Worm (Caenorhabditis elegans) whole organism, L4 larva: ENCODE results near the gene B0294.1.
A peak's percentile ranks its signal among the peaks of the same experiment; 100 is the strongest.

Experiments
- F10B5.3 ChIP-seq: sonication (generic microtip); optimal IDR thresholded peaks from 2 replicates; lab custom pipeline; 2016; ENCODE audit warnings: mild to moderate bottlenecking, missing genetic modification characterization, missing compliant biosample characterization
- F26F4.8 ChIP-seq: fragments of 200-800 bp; sonication (Bioruptor generic); conservative IDR thresholded peaks from 2 replicates; pipeline ENCODE4 v1.3.6; 2022; ENCODE audit warnings: missing genetic modification characterization, missing compliant biosample characterization
- F37D6.2 ChIP-seq: sonication (generic microtip); optimal IDR thresholded peaks from 2 replicates; lab custom pipeline; 2016; ENCODE audit warnings: mild to moderate bottlenecking, missing genetic modification characterization, missing compliant biosample characterization
- F44E2.7 ChIP-seq: fragments of 200-800 bp; sonication (Bioruptor generic); IDR thresholded peaks from 2 replicates; pipeline ENCODE4 v2.1.2; 2022; ENCODE audit warnings: missing genetic modification characterization, missing compliant biosample characterization
- T20F7.1 ChIP-seq: fragments of 200-800 bp; sonication (Bioruptor generic); optimal IDR thresholded peaks from 2 replicates; lab custom pipeline; 2018; ENCODE audit warnings: mild to moderate bottlenecking, missing genetic modification characterization, missing compliant biosample characterization
- T26A8.4 ChIP-seq: fragments of 200-800 bp; sonication (Bioruptor generic); IDR thresholded peaks from 2 replicates; pipeline ENCODE4 v1.3.6; 2022; ENCODE audit warnings: missing genetic modification characterization, missing compliant biosample characterization
- Y5F2A.4 ChIP-seq: fragments of 200-800 bp; sonication (Bioruptor generic); optimal IDR thresholded peaks from 2 replicates; lab custom pipeline; 2018; ENCODE audit warnings: mild to moderate bottlenecking, missing genetic modification characterization, missing compliant biosample characterization
- ZK546.5 ChIP-seq, 2 experiments: sonication (generic microtip); optimal IDR thresholded peaks; 2 replicates each; lab custom pipeline; 2017; ENCODE audit warnings: missing biosample characterization in 2 of 2, missing genetic modification characterization in 2 of 2
- aha-1 ChIP-seq: fragments of 150-350 bp; peaks from one replicate; lab custom pipeline; 2014; ENCODE audit warnings: missing biosample characterization, missing genetic modification characterization
- ceh-82 ChIP-seq: sonication (generic microtip); optimal IDR thresholded peaks from 2 replicates; lab custom pipeline; 2017; ENCODE audit warnings: missing biosample characterization, missing genetic modification characterization
- daf-16 ChIP-seq, 3 experiments: sonication (generic microtip); optimal IDR thresholded peaks; 2 replicates each; lab custom pipeline; 2016 to 2017; ENCODE audit warnings: missing genetic modification characterization in 3 of 3, missing genetic modification reagents in 3 of 3, mild to moderate bottlenecking in 2 of 3, missing compliant biosample characterization in 2 of 3, missing biosample characterization in 1 of 3, moderate library complexity in 1 of 3
- dmd-6 ChIP-seq: fragments of 200-800 bp; sonication (Bioruptor generic); IDR thresholded peaks from 2 replicates; pipeline ENCODE4 v1.3.6; 2022; ENCODE audit warnings: missing genetic modification reagents, missing genetic modification characterization, missing compliant biosample characterization
- dmd-9 ChIP-seq: fragments of 200-800 bp; sonication (Bioruptor generic); IDR thresholded peaks from 2 replicates; pipeline ENCODE4 v1.3.6; 2022; ENCODE audit warnings: missing genetic modification reagents, missing genetic modification characterization, missing compliant biosample characterization
- duxl-1 ChIP-seq: sonication (generic microtip); optimal IDR thresholded peaks from 2 replicates; lab custom pipeline; 2016; ENCODE audit warnings: mild to moderate bottlenecking, missing genetic modification characterization, moderate library complexity, missing compliant biosample characterization; ENCODE audit not compliant: poor library complexity
- egl-27 ChIP-seq: sonication (generic microtip); optimal IDR thresholded peaks from 3 replicates; lab custom pipeline; 2017; ENCODE audit warnings: missing biosample characterization, missing genetic modification reagents, missing genetic modification characterization
- hif-1 ChIP-seq, 2 experiments: sonication (generic microtip); optimal IDR thresholded peaks; 2 replicates each; lab custom pipeline; 2016 to 2017; ENCODE audit warnings: missing compliant biosample characterization in 2 of 2, missing genetic modification characterization in 2 of 2, missing genetic modification reagents in 2 of 2, missing genotype in 2 of 2, mild to moderate bottlenecking in 1 of 2
- hlh-11 ChIP-seq: fragments of 200-800 bp; sonication (Bioruptor generic); optimal IDR thresholded peaks from 2 replicates; lab custom pipeline; 2018; ENCODE audit warnings: mild to moderate bottlenecking, missing genetic modification characterization, missing compliant biosample characterization
- hlh-30 ChIP-seq: sonication (generic microtip); optimal IDR thresholded peaks from 2 replicates; lab custom pipeline; 2017; ENCODE audit warnings: antibody characterized with exemption, mild to moderate bottlenecking, missing genetic modification characterization, missing compliant biosample characterization; ENCODE audit not compliant: insufficient read depth
- hmg-1.1 ChIP-seq: fragments of 200-800 bp; sonication (Bioruptor generic); IDR thresholded peaks from 2 replicates; pipeline ENCODE4 v1.3.6; 2022; ENCODE audit warnings: missing genetic modification reagents, missing genetic modification characterization, missing compliant biosample characterization
- jun-1 ChIP-seq: fragments of 150-350 bp; optimal IDR thresholded peaks from 2 replicates; lab custom pipeline; 2014; ENCODE audit warnings: missing biosample characterization, missing genetic modification reagents, missing genetic modification characterization
- lin-13 ChIP-seq: fragments of 150-350 bp; optimal IDR thresholded peaks from 2 replicates; lab custom pipeline; 2014; ENCODE audit warnings: missing biosample characterization, missing genetic modification reagents, missing genetic modification characterization
- lin-38 ChIP-seq: fragments of 200-800 bp; sonication (Bioruptor generic); IDR thresholded peaks from 2 replicates; pipeline ENCODE4 v1.3.6; 2022; ENCODE audit warnings: missing genetic modification reagents, missing genetic modification characterization, missing compliant biosample characterization
- lsy-2 ChIP-seq, 2 experiments: fragments of 150-350 bp in 1 of 2; sonication (generic microtip) in 1 of 2; optimal IDR thresholded peaks; 2 replicates each; lab custom pipeline; 2014 to 2017; ENCODE audit warnings: missing biosample characterization in 2 of 2, missing genetic modification characterization in 2 of 2
- mdl-1 ChIP-seq, 2 experiments: fragments of 150-350 bp in 1 of 2; sonication (generic microtip) in 1 of 2; optimal IDR thresholded peaks; 2 replicates each; lab custom pipeline; 2014 to 2017; ENCODE audit warnings: missing biosample characterization in 2 of 2, missing genetic modification characterization in 2 of 2
- mep-1 ChIP-seq: fragments of 150-350 bp; sonication (generic microtip); optimal IDR thresholded peaks from 3 replicates; lab custom pipeline; 2014; ENCODE audit warnings: missing biosample characterization, missing genetic modification characterization
- mes-2 ChIP-seq: sonication (generic microtip); optimal IDR thresholded peaks from 2 replicates; lab custom pipeline; 2016; ENCODE audit warnings: missing genotype, mild to moderate bottlenecking, missing genetic modification characterization, missing compliant biosample characterization; ENCODE audit not compliant: poor library complexity, severe bottlenecking
- mxl-3 ChIP-seq: fragments of 200-800 bp; sonication (Bioruptor generic); optimal IDR thresholded peaks from 2 replicates; lab custom pipeline; 2018; ENCODE audit warnings: mild to moderate bottlenecking, missing genetic modification characterization, missing compliant biosample characterization
- nhr-11 ChIP-seq: fragments of 150-350 bp; optimal IDR thresholded peaks from 2 replicates; lab custom pipeline; 2014; ENCODE audit warnings: missing biosample characterization, missing genetic modification characterization
- nhr-111 ChIP-seq: fragments of 200-800 bp; sonication (Bioruptor generic); optimal IDR thresholded peaks from 2 replicates; lab custom pipeline; 2018; ENCODE audit warnings: mild to moderate bottlenecking, missing genetic modification characterization, missing compliant biosample characterization
- nhr-237 ChIP-seq: sonication (generic microtip); optimal IDR thresholded peaks from 2 replicates; lab custom pipeline; 2017; ENCODE audit warnings: missing biosample characterization, missing genetic modification characterization
- nhr-28 ChIP-seq: fragments of 150-350 bp; optimal IDR thresholded peaks from 2 replicates; lab custom pipeline; 2014; ENCODE audit warnings: missing biosample characterization, missing genetic modification characterization
- nhr-41 ChIP-seq: fragments of 200-800 bp; sonication (Bioruptor generic); IDR thresholded peaks from 2 replicates; pipeline ENCODE4 v1.3.6; 2022; ENCODE audit warnings: missing genetic modification reagents, missing genetic modification characterization, missing compliant biosample characterization
- nhr-48 ChIP-seq: sonication (generic microtip); optimal IDR thresholded peaks from 2 replicates; lab custom pipeline; 2016; ENCODE audit warnings: mild to moderate bottlenecking, missing genetic modification characterization, missing compliant biosample characterization
- nhr-6 ChIP-seq: fragments of 150-350 bp; optimal IDR thresholded peaks from 2 replicates; lab custom pipeline; 2014; ENCODE audit warnings: missing biosample characterization, missing genetic modification characterization
- nhr-77 ChIP-seq: fragments of 150-350 bp; optimal IDR thresholded peaks from 2 replicates; lab custom pipeline; 2014; ENCODE audit warnings: missing biosample characterization, missing genetic modification characterization
- pha-4 ChIP-seq, 2 experiments: fragments of 150-350 bp in 1 of 2; fragments of 200-800 bp in 1 of 2; sonication (Bioruptor generic) in 1 of 2; IDR thresholded peaks in 1 of 2; optimal IDR thresholded peaks in 1 of 2; 2 replicates each; pipeline versions ENCODE4 v1.3.6 to Lab custom; 2014 to 2022; ENCODE audit warnings: missing genetic modification characterization in 2 of 2, missing genetic modification reagents in 2 of 2, missing biosample characterization in 1 of 2, missing compliant biosample characterization in 1 of 2
- rbr-2 ChIP-seq: sonication (generic microtip); optimal IDR thresholded peaks from 2 replicates; lab custom pipeline; 2016; ENCODE audit warnings: missing genotype, missing genetic modification characterization, missing compliant biosample characterization
- sdz-12 ChIP-seq: fragments of 200-800 bp; sonication (Bioruptor generic); optimal IDR thresholded peaks from 2 replicates; lab custom pipeline; 2018; ENCODE audit warnings: mild to moderate bottlenecking, missing genetic modification characterization, missing compliant biosample characterization
- snpc-1.2 ChIP-seq: fragments of 200-800 bp; sonication (Bioruptor generic); IDR thresholded peaks from 2 replicates; pipeline ENCODE4 v1.3.6; 2022; ENCODE audit warnings: missing genetic modification reagents, missing genetic modification characterization, missing compliant biosample characterization
- spr-1 ChIP-seq: sonication (generic microtip); optimal IDR thresholded peaks from 2 replicates; lab custom pipeline; 2016; ENCODE audit warnings: mild to moderate bottlenecking, missing genetic modification characterization, missing compliant biosample characterization
- tag-97 ChIP-seq: fragments of 200-800 bp; sonication (Bioruptor generic); IDR thresholded peaks from 2 replicates; pipeline ENCODE4 v1.3.6; 2022; ENCODE audit warnings: missing genetic modification characterization, missing compliant biosample characterization
- unc-62 ChIP-seq, 3 experiments: fragments of 150-350 bp in 1 of 3; sonication (generic microtip); optimal IDR thresholded peaks in 2 of 3; peaks in 1 of 3; 1 replicate in 1 of 3; 2 replicates in 2 of 3; lab custom pipeline; 2014 to 2017; ENCODE audit warnings: missing biosample characterization in 3 of 3, missing genetic modification characterization in 3 of 3, missing genetic modification reagents in 3 of 3, missing genotype in 1 of 3
- vab-7 ChIP-seq: fragments of 200-800 bp; sonication (Bioruptor generic); IDR thresholded peaks from 2 replicates; pipeline ENCODE4 v1.3.6; 2022; ENCODE audit warnings: missing genetic modification reagents, missing genetic modification characterization, missing compliant biosample characterization
- zip-11 ChIP-seq: fragments of 200-800 bp; sonication (Bioruptor generic); IDR thresholded peaks from 2 replicates; pipeline ENCODE4 v1.3.6; 2022; ENCODE audit warnings: missing genetic modification characterization, missing compliant biosample characterization
- zip-2 ChIP-seq: fragments of 150-350 bp; optimal IDR thresholded peaks from 2 replicates; lab custom pipeline; 2014; ENCODE audit warnings: missing biosample characterization, missing genetic modification characterization

B0294.1 gene

DNA sequence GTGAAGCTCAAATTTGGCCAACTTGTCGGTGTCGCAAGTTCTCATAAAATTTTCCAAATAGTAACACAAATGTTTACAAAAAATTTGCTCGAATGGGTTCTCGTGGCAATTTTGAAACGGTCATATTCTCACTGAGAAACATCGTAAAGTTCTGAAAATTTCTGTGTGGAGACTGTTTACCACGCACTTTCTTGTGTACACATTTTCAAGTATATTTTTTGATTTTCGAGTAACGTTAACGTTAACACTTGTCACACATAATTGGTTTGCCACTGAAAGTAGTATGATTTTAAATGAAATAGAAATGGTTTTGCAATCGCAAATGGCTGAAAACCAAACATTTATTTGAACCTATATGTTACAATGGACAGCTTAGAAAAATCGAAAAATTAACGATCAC lies 6.3 kb downstream of the B0294.1 start:
- peak in 1 of 2 experiments; percentile 93 for TF ChIP-seq unc-62 (GFP tag; optimal IDR thresholded peaks at IDR 0.05 in 1 of 2; lab: Kevin White, UChicago)
- TF ChIP-seq unc-62 (tag; optimal IDR thresholded peaks at IDR 0.05; lab: Kevin White, UChicago) = no peak
- TF ChIP-seq nhr-237 (tag; lab: Kevin White, UChicago) = no peak
- no peak for TF ChIP-seq aha-1 (tag; lab: Kevin White, UChicago)
- no peak for TF ChIP-seq nhr-41 (GFP tag; lab: Robert Waterston, UW)
- no peak for TF ChIP-seq daf-16 (GFP tag; optimal IDR thresholded peaks at IDR 0.05; lab: Kevin White, UChicago)
- no peak for TF ChIP-seq daf-16 (tag; optimal IDR thresholded peaks at IDR 0.05; lab: Kevin White, UChicago)
- TF ChIP-seq F26F4.8 (GFP tag; lab: Robert Waterston, UW) = no peak

- no peak for TF ChIP-seq lin-38 (GFP tag; lab: Robert Waterston, UW)
- TF ChIP-seq egl-27 = no peak
- TF ChIP-seq mes-2 = peak; percentile 85
- peak; percentile 2 for TF ChIP-seq Y5F2A.4 (GFP tag; lab: Kevin White, UChicago)
- peak; percentile 94 for TF ChIP-seq duxl-1
- TF ChIP-seq ceh-82 (tag; lab: Kevin White, UChicago) = no peak
- TF ChIP-seq dmd-6 = peak; percentile 67
- TF ChIP-seq tag-97 (GFP tag; lab: Robert Waterston, UW) = no peak
- peak; percentile 66 to 73 for TF ChIP-seq lsy-2 (tag; optimal IDR thresholded peaks at IDR 0.05; lab: Kevin White, UChicago)
- TF ChIP-seq nhr-11 (tag; lab: Kevin White, UChicago) = peak; percentile 1
- TF ChIP-seq F37D6.2 (tag; lab: Kevin White, UChicago) = peak; percentile 94
- no peak for TF ChIP-seq vab-7 (GFP tag; lab: Robert Waterston, UW)
- TF ChIP-seq mxl-3 = peak; percentile 45
- peak; percentile 47; the same call in 1 of the 2 replicates for TF ChIP-seq pha-4 (GFP tag; IDR thresholded peaks at IDR 0.05; lab: Robert Waterston, UW)
- no peak for TF ChIP-seq pha-4 (tag; optimal IDR thresholded peaks at IDR 0.05; lab: Kevin White, UChicago)
- TF ChIP-seq lin-13 = no peak
- no peak for TF ChIP-seq zip-11 (GFP tag; lab: Robert Waterston, UW)
- no peak for TF ChIP-seq sdz-12
- TF ChIP-seq nhr-48 (tag; lab: Kevin White, UChicago) = peak; percentile 26
- TF ChIP-seq nhr-111 (GFP tag; lab: Kevin White, UChicago) = no peak
- peak; percentile 81 for TF ChIP-seq mep-1 (tag; lab: Kevin White, UChicago)
- peak; percentile 58 for TF ChIP-seq hlh-11
- peak; percentile 40; the same call in 1 of the 2 replicates for TF ChIP-seq snpc-1.2
- TF ChIP-seq hif-1 (tag; optimal IDR thresholded peaks at IDR 0.05; lab: Kevin White, UChicago) = peak in 1 of 2 experiments; percentile 3
- peak; percentile 27 for TF ChIP-seq nhr-28 (tag; lab: Kevin White, UChicago)
- TF ChIP-seq rbr-2 (tag; lab: Kevin White, UChicago) = peak; percentile 84
- no peak for TF ChIP-seq F26F4.8 (GFP tag; lab: Robert Waterston, UW)
- TF ChIP-seq ZK546.5 (tag; optimal IDR thresholded peaks at IDR 0.05; lab: Kevin White, UChicago) = no peak
- peak; percentile 90 for TF ChIP-seq hmg-1.1
- no peak for TF ChIP-seq nhr-6 (tag; lab: Kevin White, UChicago)
- peak; percentile 40 for TF ChIP-seq spr-1 (tag; lab: Kevin White, UChicago)
- TF ChIP-seq nhr-77 (tag; lab: Kevin White, UChicago) = peak; percentile 89
- TF ChIP-seq dmd-9 (GFP tag; lab: Robert Waterston, UW) = 0 out of 2 replicates have a peak, but pooled peaks have one; percentile 24
- peak; percentile 65 for TF ChIP-seq zip-2
- peak; percentile 81 for TF ChIP-seq F10B5.3 (tag; lab: Kevin White, UChicago)
- TF ChIP-seq F44E2.7 (GFP tag; lab: Robert Waterston, UW) = no peak
- TF ChIP-seq jun-1 (tag; lab: Kevin White, UChicago) = peak; percentile 62
- TF ChIP-seq unc-62 (GFP tag; optimal IDR thresholded peaks at IDR 0.05 in 1 of 2; lab: Kevin White, UChicago) = peak in 1 of 2 experiments; percentile 12
- no peak for TF ChIP-seq unc-62 (tag; optimal IDR thresholded peaks at IDR 0.05; lab: Kevin White, UChicago)
- peak; percentile 15 for TF ChIP-seq hlh-30
- TF ChIP-seq T20F7.1 (GFP tag; lab: Kevin White, UChicago) = peak; percentile 58
- peak; percentile 43 for TF ChIP-seq nhr-237 (tag; lab: Kevin White, UChicago)
- TF ChIP-seq T26A8.4 (GFP tag; lab: Robert Waterston, UW) = no peak
- TF ChIP-seq mdl-1 (tag; optimal IDR thresholded peaks at IDR 0.05; lab: Kevin White, UChicago) = peak; percentile 20
- peak in 1 of 2 experiments; percentile 92 for TF ChIP-seq daf-16 (GFP tag; optimal IDR thresholded peaks at IDR 0.05; lab: Kevin White, UChicago)
- TF ChIP-seq daf-16 (tag; optimal IDR thresholded peaks at IDR 0.05; lab: Kevin White, UChicago) = peak; percentile 49
These were observed 8.6 kb downstream of the B0294.1 start for ce11 chrX:1888445-1889035.
